Worm (Caenorhabditis elegans): ENCODE measurements around the gene F25G6.9.
"Not testable (repeated sequence)": the region's sequence is repeated elsewhere in the genome, so short reads cannot be mapped to it uniquely, and the experiment has no call there.

F25G6.9 gene

ce11 chrV:8574762-8575161, 5.0 kb upstream of the F25G6.9 start, which contains the start of gene F25G6.1:
F25G6.1 (plus strand) TSS chrV:8575062.
- TF ChIP-seq nhr-232 (tag; optimal IDR thresholded peaks at IDR 0.05); mec-3 (tag; optimal IDR thresholded peaks at IDR 0.05; ENCODE audit: borderline replicate concordance); odd-2 (tag; optimal IDR thresholded peaks at IDR 0.05): not testable (repeated sequence)

DNA sequence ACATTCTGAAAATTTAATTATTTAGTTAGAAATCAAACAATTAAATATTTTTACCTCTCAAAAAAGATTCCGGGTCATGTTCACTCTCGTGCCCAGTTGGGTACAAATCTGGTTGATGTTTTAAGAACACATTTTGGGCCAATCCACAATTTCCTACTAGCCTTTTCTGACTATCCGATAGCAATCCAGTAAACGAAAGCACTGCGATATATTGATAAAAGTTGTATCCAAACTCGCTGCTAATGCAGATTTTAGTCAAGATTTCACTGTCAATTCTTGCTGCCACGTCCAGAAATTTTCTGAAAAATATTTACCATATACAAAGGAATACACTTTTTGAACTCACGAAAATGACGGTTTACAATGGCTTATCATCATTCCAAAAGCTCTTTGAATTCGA, 628 bp downstream of the F25G6.9 start:
- TF ChIP-seq fkh-10 (GFP tag; optimal IDR thresholded peaks at IDR 0.05) = no peak
- no peak for TF ChIP-seq odd-2 (tag; optimal IDR thresholded peaks at IDR 0.05)
- no peak for TF ChIP-seq ztf-16 (tag; optimal IDR thresholded peaks at IDR 0.05)
- TF ChIP-seq fax-1 (tag; optimal IDR thresholded peaks at IDR 0.05) = no peak
- no peak for TF ChIP-seq hlh-30 (tag; optimal IDR thresholded peaks at IDR 0.05; ENCODE audit: insufficient read depth)
- TF ChIP-seq gmeb-2 (tag; optimal IDR thresholded peaks at IDR 0.05) = no peak

ce11 chrV:8565075-8565474, 4.7 kb downstream of the F25G6.9 start, which contains the start of gene F25G6.8:
F25G6.8 (minus strand) TSS chrV:8565175.
- no peak for TF ChIP-seq hlh-6 (tag; optimal IDR thresholded peaks at IDR 0.05)
- no peak for TF ChIP-seq pha-4 (tag; optimal IDR thresholded peaks at IDR 0.05)
- no peak for TF ChIP-seq ets-4 (tag; optimal IDR thresholded peaks at IDR 0.05)
- no peak for TF ChIP-seq Y22D7AL.16 (tag; optimal IDR thresholded peaks at IDR 0.05)
- TF ChIP-seq ama-1 (optimal IDR thresholded peaks at IDR 0.05) = no peak
- no peak for TF ChIP-seq gmeb-2 (tag; optimal IDR thresholded peaks at IDR 0.05)
- no peak for TF ChIP-seq pha-2 (tag; optimal IDR thresholded peaks at IDR 0.05)

DNA sequence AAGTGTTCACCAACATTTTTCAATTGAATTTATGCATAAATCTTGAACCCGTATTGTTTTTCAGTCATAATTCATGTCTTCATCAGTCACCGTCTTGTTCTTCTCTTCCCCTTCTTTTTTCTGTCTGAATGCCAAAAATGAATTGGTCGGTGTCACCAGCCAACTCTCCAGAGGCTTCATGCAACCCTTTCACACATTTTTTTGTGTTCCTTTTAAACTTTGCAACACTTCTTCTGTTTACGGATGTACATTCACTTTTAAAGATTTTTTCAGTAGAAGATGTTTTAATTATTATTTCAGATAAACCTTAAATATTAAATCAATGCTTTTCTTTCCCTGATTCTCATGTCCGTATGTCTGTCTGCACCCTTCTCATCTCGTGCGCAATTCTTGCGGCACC, 8.9 kb downstream of the F25G6.9 start, which contains the start of gene acr-16:
Gene acr-16, plus strand, starts transcription at position 301 of the 400 bp plus-strand sequence.
- TF ChIP-seq hlh-6 (tag; optimal IDR thresholded peaks at IDR 0.05) (no peak), pros-1 (tag; optimal IDR thresholded peaks at IDR 0.05) (no peak), pha-2 (tag; optimal IDR thresholded peaks at IDR 0.05) (no peak), ets-4 (tag; optimal IDR thresholded peaks at IDR 0.05) (no peak), ceh-45 (GFP tag; IDR thresholded peaks at IDR 0.05) (no peak), nhr-11 (tag; optimal IDR thresholded peaks at IDR 0.05) (no peak), fkh-10 (GFP tag; optimal IDR thresholded peaks at IDR 0.05) (no peak), ceh-6 (GFP tag; optimal IDR thresholded peaks at IDR 0.05) (no peak), hlh-13 (GFP tag; optimal IDR thresholded peaks at IDR 0.05) (no peak), zip-5 (tag; optimal IDR thresholded peaks at IDR 0.05) (no peak), hlh-15 (tag; optimal IDR thresholded peaks at IDR 0.05) (no peak)

DNA sequence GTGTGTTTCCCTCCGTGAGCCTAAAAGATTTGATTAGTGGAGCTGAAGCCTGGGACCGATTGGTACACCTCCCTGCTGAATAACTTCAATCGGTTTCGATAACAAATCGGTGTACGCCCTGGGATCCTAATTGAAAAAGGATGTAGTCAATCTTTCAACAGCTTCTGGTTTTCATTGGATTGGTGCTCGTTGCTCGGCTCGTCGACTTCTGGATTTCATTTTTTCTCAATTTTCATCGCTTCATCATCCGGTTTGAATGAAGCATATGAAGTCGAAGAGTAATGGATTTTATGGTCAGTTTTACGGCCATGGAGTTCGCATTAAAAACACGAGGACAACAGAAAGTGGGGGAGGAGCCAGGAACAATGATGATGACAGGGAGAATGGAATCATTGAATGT, 13.8 kb downstream of the F25G6.9 start:
- TF ChIP-seq ceh-2 (tag; optimal IDR thresholded peaks at IDR 0.05) = no peak
- peak; percentile 24 for TF ChIP-seq unc-42 (tag; optimal IDR thresholded peaks at IDR 0.05)
- TF ChIP-seq pag-3 (tag; optimal IDR thresholded peaks at IDR 0.05; ENCODE audit: borderline replicate concordance) = no peak
- no peak for TF ChIP-seq hlh-8 (tag; optimal IDR thresholded peaks at IDR 0.05)
- no peak for TF ChIP-seq ceh-19 (GFP tag; optimal IDR thresholded peaks at IDR 0.05)
- TF ChIP-seq mec-3 (tag; optimal IDR thresholded peaks at IDR 0.05; ENCODE audit: borderline replicate concordance) = no peak
- no peak for TF ChIP-seq pax-1 (tag; optimal IDR thresholded peaks at IDR 0.05)
- no peak for TF ChIP-seq elt-4 (tag; optimal IDR thresholded peaks at IDR 0.05)

DNA sequence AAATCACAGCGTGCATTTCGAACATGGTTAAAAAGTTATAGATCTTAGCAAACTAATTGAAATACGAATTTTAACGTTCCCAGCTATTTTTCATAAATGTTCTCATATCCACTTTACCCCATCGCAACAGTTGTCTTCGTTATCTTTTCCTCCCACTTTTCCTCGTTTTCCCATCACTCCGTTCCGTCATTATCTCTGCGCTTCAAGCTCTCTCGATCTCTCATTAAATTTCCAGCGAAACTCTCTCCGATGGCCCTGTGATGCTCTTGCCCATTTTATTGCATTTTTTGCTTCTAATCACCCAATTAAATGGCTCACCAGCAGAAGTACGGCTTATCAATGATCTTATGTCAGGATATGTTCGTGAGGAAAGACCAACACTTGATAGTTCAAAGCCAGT, 17.3 kb downstream of the F25G6.9 start, which contains the start of gene acr-15:
Gene acr-15, plus strand, starts transcription at position 236 of the 400 bp plus-strand sequence.
- no peak for TF ChIP-seq ceh-2 (tag; optimal IDR thresholded peaks at IDR 0.05)
- no peak for TF ChIP-seq gmeb-2 (tag; optimal IDR thresholded peaks at IDR 0.05)
- no peak for TF ChIP-seq ceh-31 (tag; optimal IDR thresholded peaks at IDR 0.05)
- no peak for TF ChIP-seq pros-1 (tag; optimal IDR thresholded peaks at IDR 0.05)
- no peak for TF ChIP-seq ahr-1 (tag; optimal IDR thresholded peaks at IDR 0.05)
- TF ChIP-seq lim-6 (tag; optimal IDR thresholded peaks at IDR 0.05) = no peak
- TF ChIP-seq hlh-6 (tag; optimal IDR thresholded peaks at IDR 0.05) = no peak
- TF ChIP-seq mec-3 (tag; optimal IDR thresholded peaks at IDR 0.05; ENCODE audit: borderline replicate concordance) = no peak
- TF ChIP-seq eyg-1 (tag; optimal IDR thresholded peaks at IDR 0.05) = no peak
- no peak for TF ChIP-seq sox-2 (GFP tag; IDR thresholded peaks at IDR 0.05)
- no peak for TF ChIP-seq pha-4 (tag; optimal IDR thresholded peaks at IDR 0.05)
- TF ChIP-seq K09A11.1 (tag; optimal IDR thresholded peaks at IDR 0.05; ENCODE audit: insufficient read depth) = no peak
- no peak for TF ChIP-seq pha-2 (tag; optimal IDR thresholded peaks at IDR 0.05)
- TF ChIP-seq odd-2 (tag; optimal IDR thresholded peaks at IDR 0.05) = no peak
- no peak for TF ChIP-seq pag-3 (tag; optimal IDR thresholded peaks at IDR 0.05; ENCODE audit: borderline replicate concordance)
